Worm (Caenorhabditis elegans) whole organism, mixed stage, embryonic: ENCODE results near the gene glit-1.

ENCODE experiments used
- M03D4.4 ChIP-seq: sonication (generic microtip); optimal IDR thresholded peaks from 2 replicates; lab custom pipeline; 2017; ENCODE audit warnings: mild to moderate bottlenecking, missing genetic modification characterization, missing compliant biosample characterization
- bed-3 ChIP-seq: fragments of 200-800 bp; sonication (Bioruptor generic); optimal IDR thresholded peaks from 3 replicates; lab custom pipeline; 2018; ENCODE audit warnings: mild to moderate bottlenecking, missing genetic modification characterization, moderate library complexity, missing compliant biosample characterization
- blmp-1 ChIP-seq: fragments of 150-350 bp; optimal IDR thresholded peaks from 2 replicates; lab custom pipeline; 2014; ENCODE audit warnings: missing biosample characterization, missing genetic modification characterization
- ceh-39 ChIP-seq: fragments of 150-350 bp; optimal IDR thresholded peaks from 2 replicates; lab custom pipeline; 2014; ENCODE audit warnings: missing biosample characterization, missing genetic modification characterization
- ceh-43 ChIP-seq: fragments of 200-800 bp; sonication (Bioruptor generic); optimal IDR thresholded peaks from 2 replicates; lab custom pipeline; 2018; ENCODE audit warnings: mild to moderate bottlenecking, missing genetic modification characterization, moderate library complexity, missing compliant biosample characterization
- ces-1 ChIP-seq: fragments of 150-350 bp; optimal IDR thresholded peaks from 2 replicates; lab custom pipeline; 2014; ENCODE audit warnings: missing biosample characterization, missing genetic modification reagents, missing genetic modification characterization
- cnd-1 ChIP-seq: fragments of 200-800 bp; sonication (Bioruptor generic); optimal IDR thresholded peaks from 2 replicates; lab custom pipeline; 2018; ENCODE audit warnings: mild to moderate bottlenecking, missing genetic modification characterization, missing compliant biosample characterization
- drap-1 ChIP-seq: fragments of 200-800 bp; sonication (Bioruptor generic); optimal IDR thresholded peaks from 3 replicates; lab custom pipeline; 2018; ENCODE audit warnings: mild to moderate bottlenecking, missing genetic modification characterization, missing compliant biosample characterization
- elt-1 ChIP-seq: sonication (generic microtip); optimal IDR thresholded peaks from 2 replicates; lab custom pipeline; 2017; ENCODE audit warnings: missing genetic modification characterization, mild to moderate bottlenecking, missing compliant biosample characterization, antibody characterized with exemption, moderate library complexity, borderline replicate concordance; ENCODE audit not compliant: insufficient read depth
- elt-3 ChIP-seq: fragments of 150-350 bp; optimal IDR thresholded peaks from 2 replicates; lab custom pipeline; 2014; ENCODE audit warnings: missing biosample characterization, missing genetic modification characterization
- flh-1 ChIP-seq: fragments of 200-800 bp; sonication (Bioruptor generic); optimal IDR thresholded peaks from 2 replicates; lab custom pipeline; 2018; ENCODE audit warnings: mild to moderate bottlenecking, missing genetic modification characterization, moderate library complexity, missing compliant biosample characterization
- ham-2 ChIP-seq: fragments of 200-800 bp; sonication (Bioruptor generic); optimal IDR thresholded peaks from 2 replicates; lab custom pipeline; 2018; ENCODE audit warnings: mild to moderate bottlenecking, missing genetic modification characterization, missing compliant biosample characterization
- lin-13 ChIP-seq: fragments of 150-350 bp; optimal IDR thresholded peaks from 2 replicates; lab custom pipeline; 2014; ENCODE audit warnings: missing biosample characterization, missing genetic modification characterization
- lin-32 ChIP-seq: fragments of 200-800 bp; sonication (Bioruptor generic); optimal IDR thresholded peaks from 2 replicates; lab custom pipeline; 2018; ENCODE audit warnings: mild to moderate bottlenecking, missing genetic modification characterization, missing compliant biosample characterization
- lsy-2 ChIP-seq: fragments of 150-350 bp; optimal IDR thresholded peaks from 2 replicates; lab custom pipeline; 2014; ENCODE audit warnings: missing biosample characterization, missing genetic modification characterization
- mab-5 ChIP-seq: fragments of 150-350 bp; optimal IDR thresholded peaks from 2 replicates; lab custom pipeline; 2014; ENCODE audit warnings: missing biosample characterization, missing genetic modification characterization
- mep-1 ChIP-seq: fragments of 150-350 bp; optimal IDR thresholded peaks from 2 replicates; lab custom pipeline; 2017; ENCODE audit warnings: missing biosample characterization, missing genetic modification reagents, missing genetic modification characterization, inconsistent platforms
- mls-2 ChIP-seq: sonication (generic microtip); optimal IDR thresholded peaks from 2 replicates; lab custom pipeline; 2016; ENCODE audit warnings: mild to moderate bottlenecking, missing genetic modification characterization, moderate library complexity, missing compliant biosample characterization
- nhr-12 ChIP-seq: fragments of 150-350 bp; optimal IDR thresholded peaks from 2 replicates; lab custom pipeline; 2014; ENCODE audit warnings: missing biosample characterization, missing genetic modification characterization
- nhr-237 ChIP-seq: fragments of 150-350 bp; optimal IDR thresholded peaks from 2 replicates; lab custom pipeline; 2014; ENCODE audit warnings: missing biosample characterization, missing genetic modification characterization
- nhr-28 ChIP-seq: fragments of 150-350 bp; optimal IDR thresholded peaks from 2 replicates; lab custom pipeline; 2014; ENCODE audit warnings: missing biosample characterization, missing genetic modification characterization
- nhr-76 ChIP-seq: sonication (generic microtip); optimal IDR thresholded peaks from 2 replicates; lab custom pipeline; 2017; ENCODE audit warnings: missing biosample characterization, missing genetic modification characterization
- pha-4 ChIP-seq: fragments of 150-350 bp; optimal IDR thresholded peaks from 2 replicates; lab custom pipeline; 2018; ENCODE audit warnings: missing biosample characterization, missing genetic modification reagents, missing genetic modification characterization
- sem-2 ChIP-seq: fragments of 200-800 bp; sonication (Bioruptor generic); optimal IDR thresholded peaks from 2 replicates; lab custom pipeline; 2018; ENCODE audit warnings: mild to moderate bottlenecking, missing genetic modification characterization, missing compliant biosample characterization
- snpc-4 ChIP-seq: fragments of 150-350 bp; optimal IDR thresholded peaks from 2 replicates; lab custom pipeline; 2014; ENCODE audit warnings: missing biosample characterization, missing genetic modification characterization
- sptf-1 ChIP-seq: sonication (generic microtip); optimal IDR thresholded peaks from 2 replicates; lab custom pipeline; 2017; ENCODE audit warnings: mild to moderate bottlenecking, missing genetic modification characterization, moderate library complexity, missing compliant biosample characterization
- tbx-8 ChIP-seq: fragments of 200-800 bp; sonication (Bioruptor generic); optimal IDR thresholded peaks from 2 replicates; lab custom pipeline; 2018; ENCODE audit warnings: mild to moderate bottlenecking, missing genetic modification characterization, moderate library complexity, missing compliant biosample characterization
- unc-120 ChIP-seq: sonication (generic microtip); optimal IDR thresholded peaks from 2 replicates; lab custom pipeline; 2017; ENCODE audit warnings: missing genetic modification characterization, missing compliant biosample characterization; ENCODE audit not compliant: poor library complexity, severe bottlenecking
- unc-39 ChIP-seq: fragments of 150-350 bp; optimal IDR thresholded peaks from 2 replicates; lab custom pipeline; 2014; ENCODE audit warnings: missing biosample characterization, missing genetic modification characterization
- unc-62 ChIP-seq: fragments of 150-350 bp; optimal IDR thresholded peaks from 2 replicates; lab custom pipeline; 2014; ENCODE audit warnings: missing biosample characterization, missing genetic modification reagents, missing genetic modification characterization
- zip-8 ChIP-seq: fragments of 150-350 bp; optimal IDR thresholded peaks from 2 replicates; lab custom pipeline; 2014; ENCODE audit warnings: missing biosample characterization, missing genetic modification characterization
- ztf-11 ChIP-seq: fragments of 150-350 bp; optimal IDR thresholded peaks from 2 replicates; lab custom pipeline; 2014; ENCODE audit warnings: missing biosample characterization, missing genetic modification characterization

glit-1 gene

ce11 chrX:4667788-4668187 lies 44.3 kb upstream of the glit-1 start, which contains the start of gene mfsd-12:
mfsd-12 (plus strand) TSS chrX:4668088.
- TF ChIP-seq pha-4 (no peak), sem-2 (no peak), tbx-8 (GFP tag; lab: Kevin White, UChicago) (no peak), unc-120 (tag; lab: Kevin White, UChicago) (no peak), mls-2 (no peak), nhr-28 (tag; lab: Kevin White, UChicago) (no peak), flh-1 (no peak), sptf-1 (no peak), ceh-43 (GFP tag; lab: Kevin White, UChicago) (no peak)

- no peak for TF ChIP-seq ceh-39 (tag; lab: Kevin White, UChicago)
- no peak for TF ChIP-seq elt-1 (tag; lab: Kevin White, UChicago)
- no peak for TF ChIP-seq unc-39 (tag; lab: Kevin White, UChicago)
- TF ChIP-seq snpc-4 (tag; lab: Kevin White, UChicago), result no peak
- no peak for TF ChIP-seq flh-1
- no peak for TF ChIP-seq M03D4.4 (tag; lab: Kevin White, UChicago)
- TF ChIP-seq unc-62, result no peak
- no peak for TF ChIP-seq ces-1
- no peak for TF ChIP-seq mep-1
- no peak for TF ChIP-seq mab-5 (tag; lab: Kevin White, UChicago)
- no peak for TF ChIP-seq lin-32 (GFP tag; lab: Kevin White, UChicago)
- TF ChIP-seq nhr-12 (tag; lab: Kevin White, UChicago), result no peak
- TF ChIP-seq sem-2, result no peak
- TF ChIP-seq ztf-11 (tag; lab: Kevin White, UChicago), result no peak
- no peak for TF ChIP-seq ham-2 (GFP tag; lab: Kevin White, UChicago)
- TF ChIP-seq nhr-28 (tag; lab: Kevin White, UChicago), result no peak
- TF ChIP-seq, all 35 proteins: peak for 0
Measured at ce11 chrX:4671837-4672236, 40.2 kb upstream of the glit-1 start.

- TF ChIP-seq nhr-12 (tag; lab: Kevin White, UChicago) (no peak), drap-1 (no peak), tbx-8 (GFP tag; lab: Kevin White, UChicago) (no peak), nhr-76 (tag; lab: Kevin White, UChicago) (no peak), zip-8 (tag; lab: Kevin White, UChicago) (no peak), lin-13 (no peak), nhr-237 (tag; lab: Kevin White, UChicago) (no peak), ces-1 (no peak), sptf-1 (no peak), bed-3 (GFP tag; lab: Kevin White, UChicago) (no peak), ceh-43 (GFP tag; lab: Kevin White, UChicago) (no peak), snpc-4 (tag; lab: Kevin White, UChicago) (no peak), unc-39 (tag; lab: Kevin White, UChicago) (no peak), elt-3 (tag; lab: Kevin White, UChicago) (no peak), ham-2 (GFP tag; lab: Kevin White, UChicago) (no peak), unc-62 (no peak), ztf-11 (tag; lab: Kevin White, UChicago) (no peak), lsy-2 (no peak), flh-1 (no peak), pha-4 (no peak)
Measured at ce11 chrX:4673165-4673756, 38.8 kb upstream of the glit-1 start, which contains the start of gene tmem-135. tmem-135 (plus strand) TSS chrX:4673706.

ce11 chrX:4676702-4677101 lies 35.4 kb upstream of the glit-1 start:
- TF ChIP-seq nhr-76 (tag; lab: Kevin White, UChicago) (no peak), nhr-237 (tag; lab: Kevin White, UChicago) (no peak), M03D4.4 (tag; lab: Kevin White, UChicago) (no peak), mab-5 (tag; lab: Kevin White, UChicago) (no peak), ham-2 (GFP tag; lab: Kevin White, UChicago) (no peak), ceh-43 (GFP tag; lab: Kevin White, UChicago) (no peak), cnd-1 (no peak), blmp-1 (tag; lab: Kevin White, UChicago) (no peak), mep-1 (no peak), bed-3 (GFP tag; lab: Kevin White, UChicago) (no peak), unc-39 (tag; lab: Kevin White, UChicago) (no peak)
